Worm (Caenorhabditis elegans) whole organism, L1 larva: ENCODE data around the gene pgm-3.

Source experiments
- C04F5.9 ChIP-seq: sonication (generic microtip); optimal IDR thresholded peaks from 2 replicates; lab custom pipeline; 2016; ENCODE audit warnings: missing genetic modification characterization, missing compliant biosample characterization
- C16A3.4 ChIP-seq: fragments of 150-350 bp; optimal IDR thresholded peaks from 2 replicates; lab custom pipeline; 2014; ENCODE audit warnings: missing biosample characterization, missing genetic modification characterization
- Y116A8C.19 ChIP-seq: sonication (generic microtip); optimal IDR thresholded peaks from 2 replicates; lab custom pipeline; 2016; ENCODE audit warnings: missing compliant biosample characterization, missing genetic modification characterization, borderline replicate concordance
- aly-2 ChIP-seq: fragments of 150-350 bp; optimal IDR thresholded peaks from 2 replicates; lab custom pipeline; 2014; ENCODE audit warnings: missing biosample characterization, missing genetic modification characterization
- blmp-1 ChIP-seq: fragments of 150-350 bp; optimal IDR thresholded peaks from 2 replicates; lab custom pipeline; 2014; ENCODE audit warnings: missing biosample characterization, missing genetic modification characterization
- ceh-8 ChIP-seq: fragments of 200-800 bp; sonication (Bioruptor generic); optimal IDR thresholded peaks from 2 replicates; lab custom pipeline; 2018; ENCODE audit warnings: mild to moderate bottlenecking, missing genetic modification characterization, moderate library complexity, missing compliant biosample characterization
- ceh-82 ChIP-seq, 3 experiments: fragments of 150-350 bp in 1 of 3; sonication (generic microtip) in 2 of 3; optimal IDR thresholded peaks; 2 replicates each; lab custom pipeline; 2014 to 2017; ENCODE audit warnings: missing biosample characterization in 3 of 3, missing genetic modification characterization in 3 of 3
- ceh-90 ChIP-seq: sonication (generic microtip); optimal IDR thresholded peaks from 2 replicates; lab custom pipeline; 2016; ENCODE audit warnings: missing genetic modification characterization, missing compliant biosample characterization
- dpl-1 ChIP-seq, 3 experiments: fragments of 150-350 bp in 2 of 3; sonication (generic microtip) in 1 of 3; optimal IDR thresholded peaks; 2 replicates each; lab custom pipeline; 2014 to 2017; ENCODE audit warnings: missing biosample characterization in 3 of 3, missing genetic modification characterization in 3 of 3, missing genetic modification reagents in 3 of 3
- dsc-1 ChIP-seq: sonication (generic microtip); optimal IDR thresholded peaks from 2 replicates; lab custom pipeline; 2016; ENCODE audit warnings: mild to moderate bottlenecking, missing genetic modification characterization, missing compliant biosample characterization
- efl-1 ChIP-seq, 4 experiments: fragments of 150-350 bp; optimal IDR thresholded peaks in 3 of 4; peaks in 1 of 4; 1 replicate in 1 of 4; 2 replicates in 3 of 4; lab custom pipeline; 2014; ENCODE audit warnings: missing biosample characterization in 2 of 4, missing genetic modification characterization in 2 of 4, missing genetic modification reagents in 2 of 4
- elt-2 ChIP-seq: sonication (generic microtip); optimal IDR thresholded peaks from 2 replicates; lab custom pipeline; 2016; ENCODE audit warnings: missing genetic modification characterization, mild to moderate bottlenecking, inconsistent platforms, missing compliant biosample characterization, missing genetic modification reagents
- elt-3 ChIP-seq, 6 experiments: fragments of 150-350 bp in 1 of 6; sonication (generic microtip); optimal IDR thresholded peaks; 2 replicates each; lab custom pipeline; 2017 to 2018; ENCODE audit warnings: missing biosample characterization in 6 of 6, missing genetic modification characterization in 6 of 6, inconsistent platforms in 1 of 6
- grh-1 ChIP-seq: fragments of 200-800 bp; sonication (Bioruptor generic); IDR thresholded peaks from 2 replicates; pipeline ENCODE4 v1.3.6; 2022; ENCODE audit warnings: missing genetic modification reagents, missing genetic modification characterization, missing compliant biosample characterization
- hlh-17 ChIP-seq: fragments of 200-800 bp; sonication (Bioruptor generic); optimal IDR thresholded peaks from 2 replicates; lab custom pipeline; 2018; ENCODE audit warnings: missing genetic modification characterization, mild to moderate bottlenecking, missing compliant biosample characterization, moderate library complexity, borderline replicate concordance
- hlh-4 ChIP-seq: sonication (generic microtip); optimal IDR thresholded peaks from 2 replicates; lab custom pipeline; 2016; ENCODE audit warnings: mild to moderate bottlenecking, missing genetic modification characterization, missing compliant biosample characterization
- hpl-2 ChIP-seq: fragments of 150-350 bp; optimal IDR thresholded peaks from 2 replicates; lab custom pipeline; 2014; ENCODE audit warnings: missing biosample characterization, missing genetic modification reagents, missing genetic modification characterization
- lin-14 ChIP-seq: fragments of 200-800 bp; sonication (Bioruptor generic); optimal IDR thresholded peaks from 2 replicates; lab custom pipeline; 2018; ENCODE audit warnings: mild to moderate bottlenecking, missing genetic modification characterization, moderate library complexity, missing compliant biosample characterization
- lin-15B ChIP-seq: fragments of 150-350 bp; sonication (generic microtip); optimal IDR thresholded peaks from 3 replicates; lab custom pipeline; 2014; ENCODE audit warnings: missing biosample characterization, missing genetic modification characterization
- lin-35 ChIP-seq, 2 experiments: fragments of 150-350 bp; optimal IDR thresholded peaks; 2 replicates each; lab custom pipeline; 2014; ENCODE audit warnings: missing biosample characterization in 2 of 2, missing genetic modification characterization in 2 of 2, missing genetic modification reagents in 2 of 2
- lsy-2 ChIP-seq, 2 experiments: fragments of 150-350 bp; optimal IDR thresholded peaks; 2 replicates each; lab custom pipeline; 2014; ENCODE audit warnings: missing biosample characterization in 2 of 2, missing genetic modification characterization in 2 of 2
- mef-2 ChIP-seq: fragments of 150-350 bp; optimal IDR thresholded peaks from 2 replicates; lab custom pipeline; 2014; ENCODE audit warnings: missing biosample characterization, missing genetic modification characterization
- nhr-20 ChIP-seq: sonication (generic microtip); optimal IDR thresholded peaks from 2 replicates; lab custom pipeline; 2016; ENCODE audit warnings: mild to moderate bottlenecking, missing genetic modification characterization, missing compliant biosample characterization
- nhr-71 ChIP-seq: sonication (generic microtip); optimal IDR thresholded peaks from 2 replicates; lab custom pipeline; 2016; ENCODE audit warnings: mild to moderate bottlenecking, missing genetic modification characterization, moderate library complexity, missing compliant biosample characterization
- nhr-77 ChIP-seq: fragments of 150-350 bp; optimal IDR thresholded peaks from 2 replicates; lab custom pipeline; 2014; ENCODE audit warnings: missing biosample characterization, missing genetic modification characterization
- nhr-84 ChIP-seq: sonication (generic microtip); optimal IDR thresholded peaks from 2 replicates; lab custom pipeline; 2017; ENCODE audit warnings: missing biosample characterization, missing genetic modification characterization
- nhr-90 ChIP-seq: sonication (generic microtip); optimal IDR thresholded peaks from 2 replicates; lab custom pipeline; 2016; ENCODE audit warnings: mild to moderate bottlenecking, missing genetic modification characterization, missing compliant biosample characterization; ENCODE audit not compliant: poor library complexity
- pqm-1 ChIP-seq: sonication (generic microtip); optimal IDR thresholded peaks from 3 replicates; lab custom pipeline; 2017; ENCODE audit warnings: missing biosample characterization, missing genetic modification characterization
- rnt-1 ChIP-seq: sonication (generic microtip); optimal IDR thresholded peaks from 2 replicates; lab custom pipeline; 2016; ENCODE audit warnings: mild to moderate bottlenecking, missing genetic modification characterization, moderate library complexity, missing compliant biosample characterization
- skn-1 ChIP-seq: fragments of 150-350 bp; optimal IDR thresholded peaks from 2 replicates; lab custom pipeline; 2014; ENCODE audit warnings: missing biosample characterization, missing genetic modification characterization
- unc-130 ChIP-seq: fragments of 150-350 bp; optimal IDR thresholded peaks from 2 replicates; lab custom pipeline; 2017; ENCODE audit warnings: missing biosample characterization, missing genetic modification characterization, inconsistent platforms
- unc-62 ChIP-seq: fragments of 150-350 bp; optimal IDR thresholded peaks from 2 replicates; lab custom pipeline; 2014; ENCODE audit warnings: missing biosample characterization, missing genetic modification reagents, missing genetic modification characterization

Gene pgm-3

DNA sequence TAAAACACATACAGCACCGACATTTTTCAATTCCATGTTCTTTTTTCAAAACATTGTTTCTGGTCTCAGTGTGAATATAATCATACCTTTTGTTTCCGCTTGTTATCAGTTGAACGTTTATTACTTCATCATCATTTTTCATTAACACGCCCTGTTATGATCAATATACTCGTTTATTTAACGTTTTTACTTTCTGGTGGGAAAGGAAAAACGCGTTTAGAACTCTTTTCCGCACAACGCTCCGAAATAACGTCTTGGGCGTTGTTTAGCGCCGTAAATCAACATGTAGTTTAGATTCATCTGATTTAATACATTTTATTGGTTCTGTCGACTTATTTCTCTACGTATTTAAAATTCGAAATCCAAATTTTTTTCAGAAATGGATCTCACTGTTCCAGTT, at the start of gene pgm-3:
TSS of gene pgm-3 (plus strand) at position 378 of the 400 bp plus-strand sequence.
- peak in 1 of 3 experiments; percentile 1 for TF ChIP-seq dpl-1 (GFP tag; optimal IDR thresholded peaks at IDR 0.05; lab: Kevin White, UChicago)
- TF ChIP-seq lin-35 (GFP tag; optimal IDR thresholded peaks at IDR 0.05; lab: Kevin White, UChicago) = peak in 1 of 2 experiments; percentile 57
- no peak for TF ChIP-seq nhr-90 (tag; lab: Kevin White, UChicago)
- TF ChIP-seq blmp-1 (tag; lab: Kevin White, UChicago) = peak; percentile 75
- TF ChIP-seq efl-1 (optimal IDR thresholded peaks at IDR 0.05; lab: Kevin White, UChicago) = peak in 1 of 2 experiments; percentile 23
- TF ChIP-seq efl-1 (GFP tag; optimal IDR thresholded peaks at IDR 0.05 in 1 of 2; lab: Kevin White, UChicago) = no peak

DNA sequence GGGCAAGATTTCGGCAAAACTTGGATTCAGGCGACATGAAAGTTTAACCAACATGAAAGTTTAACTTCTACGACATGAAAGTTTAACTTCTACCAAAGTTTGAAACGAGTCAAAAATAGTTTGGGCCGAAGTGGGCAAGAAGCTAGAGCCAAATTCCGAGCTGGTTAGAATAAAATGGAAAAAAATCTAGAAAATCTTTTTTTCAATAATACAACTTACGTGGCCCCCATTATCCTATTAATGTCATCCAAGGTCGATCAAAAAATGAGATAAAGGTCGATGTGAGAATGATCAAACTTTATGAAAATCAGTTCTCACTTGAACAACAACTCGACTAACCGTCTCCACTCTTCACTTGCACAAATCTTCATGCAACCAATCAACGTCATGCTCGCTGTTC, 48.2 kb upstream of the pgm-3 start, which contains the start of gene F08B4.8:
TSS of gene F08B4.8 (plus strand) at position 301 of the 400 bp plus-strand sequence.
- TF ChIP-seq ceh-8 (GFP tag; lab: Kevin White, UChicago) = no peak
- no peak for TF ChIP-seq hlh-17 (GFP tag; lab: Kevin White, UChicago)
- TF ChIP-seq blmp-1 (tag; lab: Kevin White, UChicago) = no peak
- TF ChIP-seq Y116A8C.19 (tag; lab: Kevin White, UChicago) = no peak
- TF ChIP-seq C16A3.4 (tag; lab: Kevin White, UChicago) = no peak
- TF ChIP-seq elt-3 (tag; optimal IDR thresholded peaks at IDR 0.05; lab: Kevin White, UChicago) = no peak
- no peak for TF ChIP-seq dsc-1 (tag; lab: Kevin White, UChicago)
- TF ChIP-seq grh-1 = no peak
- TF ChIP-seq mef-2 = no peak
- no peak for TF ChIP-seq C04F5.9 (tag; lab: Kevin White, UChicago)
- no peak for TF ChIP-seq elt-2 (tag; lab: Kevin White, UChicago)
- TF ChIP-seq aly-2 = no peak
- no peak for TF ChIP-seq unc-62 (GFP tag; lab: Kevin White, UChicago)
- no peak for TF ChIP-seq ceh-82 (tag; optimal IDR thresholded peaks at IDR 0.05; lab: Kevin White, UChicago)
- no peak for TF ChIP-seq lin-15B (tag; lab: Kevin White, UChicago)
- TF ChIP-seq lsy-2 (tag; optimal IDR thresholded peaks at IDR 0.05; lab: Kevin White, UChicago) = no peak
- TF ChIP-seq nhr-84 (tag; lab: Kevin White, UChicago) = no peak
- no peak for TF ChIP-seq nhr-90 (tag; lab: Kevin White, UChicago)
- TF ChIP-seq ceh-90 (tag; lab: Kevin White, UChicago) = no peak
- TF ChIP-seq nhr-71 (tag; lab: Kevin White, UChicago) = no peak

- no peak for TF ChIP-seq unc-130
- TF ChIP-seq nhr-77 (tag; lab: Kevin White, UChicago) = no peak
- TF ChIP-seq hpl-2 (GFP tag; lab: Kevin White, UChicago) = no peak
- TF ChIP-seq rnt-1 (tag; lab: Kevin White, UChicago) = no peak
- TF ChIP-seq nhr-20 (tag; lab: Kevin White, UChicago) = no peak
- no peak for TF ChIP-seq hlh-4 (tag; lab: Kevin White, UChicago)
Observed at ce11 chrIV:8679225-8679624, 46.3 kb upstream of the pgm-3 start, which contains the start of gene nlp-60. Gene nlp-60, minus strand, starts transcription at chrIV:8679325.

- TF ChIP-seq pqm-1 (tag; lab: Kevin White, UChicago) = no peak
- no peak for TF ChIP-seq lin-14 (GFP tag; lab: Kevin White, UChicago)
Observed at ce11 chrIV:8686510-8686909, 39.0 kb upstream of the pgm-3 start, which contains the start of gene pole-2. Gene pole-2, minus strand, starts transcription at chrIV:8686610.

DNA sequence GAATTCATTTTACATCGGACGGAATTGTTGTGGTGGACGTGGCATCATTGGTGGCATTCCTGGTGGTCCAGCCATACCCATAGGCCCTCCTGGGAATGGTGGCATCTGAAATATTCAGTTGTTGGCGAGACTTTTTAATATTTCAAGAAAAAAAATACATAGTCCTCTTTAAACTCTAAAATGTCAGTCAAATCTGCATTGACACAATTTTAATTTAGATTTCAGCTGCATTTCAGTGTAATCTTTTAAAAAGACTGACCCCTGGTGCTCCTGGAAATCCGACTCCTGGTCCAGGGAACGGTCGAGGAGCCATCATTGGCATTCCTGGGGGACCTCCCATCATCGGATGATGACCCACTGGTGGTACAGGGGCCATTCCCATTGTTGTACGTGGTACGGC, 38.6 kb upstream of the pgm-3 start:
- TF ChIP-seq efl-1 (optimal IDR thresholded peaks at IDR 0.05; lab: Kevin White, UChicago) (no peak), efl-1 (GFP tag; optimal IDR thresholded peaks at IDR 0.05 in 1 of 2; lab: Kevin White, UChicago) (peak in 1 of 2 experiments; percentile 67), skn-1 (tag; lab: Kevin White, UChicago) (no peak)
